Fruit fly (Drosophila melanogaster) Kc167 (cell line): ENCODE data around the gene pum.

Experiments used
- Myc ChIP-seq: fragments of >200 bp; optimal IDR thresholded peaks from 2 replicates; lab custom pipeline; 2017; ENCODE audit warnings: missing external identifiers
- insv ChIP-seq: fragments of >200 bp; optimal IDR thresholded peaks from 3 replicates; lab custom pipeline; 2018; ENCODE audit warnings: missing external identifiers
- psq ChIP-seq: fragments of >200 bp; optimal IDR thresholded peaks from 2 replicates; lab custom pipeline; 2017; ENCODE audit warnings: missing external identifiers
- ttk ChIP-seq: sonication (Bioruptor generic); optimal IDR thresholded peaks from 2 replicates; lab custom pipeline; 2017; ENCODE audit warnings: missing external identifiers

dm6 chr3R:9144003-9144721 is 93.3 kb downstream of the pum start:
- TF ChIP-seq ttk (lab: Kevin White, UChicago): no peak
- TF ChIP-seq psq (lab: Kevin White, UChicago): no peak
- no peak for TF ChIP-seq insv (lab: Kevin White, UChicago)
- no peak for TF ChIP-seq Myc (lab: Kevin White, UChicago)
